Worm (Caenorhabditis elegans) whole organism, L4 larva: ENCODE measurements around the gene lido-16.
A peak's percentile ranks its signal among the peaks of the same experiment; 100 is the strongest.

Experiments used
- F49E8.2 ChIP-seq: sonication (generic microtip); optimal IDR thresholded peaks from 2 replicates; lab custom pipeline; 2016; ENCODE audit warnings: missing compliant biosample characterization, mild to moderate bottlenecking, missing genetic modification characterization, borderline replicate concordance
- fos-1 ChIP-seq: fragments of 150-350 bp; optimal IDR thresholded peaks from 2 replicates; lab custom pipeline; 2014; ENCODE audit warnings: missing biosample characterization, missing genetic modification characterization
- lin-13 ChIP-seq: fragments of 150-350 bp; optimal IDR thresholded peaks from 2 replicates; lab custom pipeline; 2014; ENCODE audit warnings: missing biosample characterization, missing genetic modification reagents, missing genetic modification characterization
- tag-97 ChIP-seq: fragments of 200-800 bp; sonication (Bioruptor generic); IDR thresholded peaks from 2 replicates; pipeline ENCODE4 v1.3.6; 2022; ENCODE audit warnings: missing genetic modification characterization, missing compliant biosample characterization
- tra-1 ChIP-seq: fragments of 200-800 bp; sonication (Bioruptor generic); IDR thresholded peaks from 2 replicates; pipeline ENCODE4 v1.3.6; 2022; ENCODE audit warnings: missing genetic modification reagents, missing genetic modification characterization, missing compliant biosample characterization

DNA sequence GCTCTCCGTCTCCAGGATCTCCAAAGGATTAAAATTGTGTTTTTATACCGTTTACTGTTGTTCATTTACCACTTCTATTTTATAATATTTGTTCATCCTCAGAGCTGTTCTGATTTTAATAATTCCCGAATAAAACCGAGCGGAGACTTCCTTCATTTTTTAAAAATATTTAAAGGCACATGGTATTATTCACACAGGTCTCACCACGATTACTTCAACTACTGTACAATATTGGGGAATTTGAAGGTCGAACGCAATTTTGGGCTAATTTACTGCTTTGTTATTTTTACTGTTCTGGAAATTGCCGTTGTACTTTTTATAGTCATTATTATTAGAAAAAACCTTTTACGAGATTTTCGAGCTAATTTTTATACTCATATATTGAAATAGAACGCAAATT is 6.4 kb upstream of the lido-16 start:
- no peak for TF ChIP-seq tag-97 (GFP tag; lab: Robert Waterston, UW)
- no peak for TF ChIP-seq fos-1 (tag; lab: Kevin White, UChicago)
- TF ChIP-seq lin-13 (GFP tag; lab: Kevin White, UChicago) = no peak
- TF ChIP-seq F49E8.2 (tag; lab: Kevin White, UChicago) = peak; percentile 81
- TF ChIP-seq tra-1 (GFP tag; lab: Robert Waterston, UW) = 0 out of 2 replicates have a peak, but pooled peaks have one; percentile 11
